Fruit fly (Drosophila melanogaster): Measurements from ENCODE around the gene bond.

DNA sequence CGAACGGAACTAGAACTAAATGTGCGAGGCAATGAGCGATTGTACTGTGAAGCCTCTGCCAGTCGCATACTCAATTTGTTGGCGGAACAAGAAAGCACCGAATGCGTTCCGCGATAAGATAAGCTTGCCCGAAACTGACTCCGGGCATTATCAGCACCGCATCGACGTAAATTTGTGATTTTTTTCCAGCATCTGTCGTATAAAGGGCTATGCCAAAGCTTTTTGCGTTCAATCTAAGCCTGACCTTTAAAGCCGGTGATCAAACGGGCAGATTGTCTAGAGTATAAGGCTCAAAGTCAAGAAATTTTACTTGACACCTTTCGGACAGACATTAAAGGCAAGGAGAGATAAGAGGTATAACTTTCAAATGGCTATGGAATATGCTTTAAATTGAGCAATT is 4.5 kb upstream of the bond start:
- TF ChIP-seq pan (optimal IDR thresholded peaks at IDR 0.05) (no peak), Abd-B (GFP tag; optimal IDR thresholded peaks at IDR 0.05) (no peak), Vsx2 (GFP tag; optimal IDR thresholded peaks at IDR 0.05; ENCODE audit: partially characterized antibody) (no peak), psq (GFP tag; optimal IDR thresholded peaks at IDR 0.05) (no peak), Dif (GFP tag; optimal IDR thresholded peaks at IDR 0.05; ENCODE audit: partially characterized antibody) (no peak), dmrt93B (GFP tag; optimal IDR thresholded peaks at IDR 0.05) (no peak), Myc (optimal IDR thresholded peaks at IDR 0.05) (no peak), woc (GFP tag; optimal IDR thresholded peaks at IDR 0.05) (no peak), tai (GFP tag; optimal IDR thresholded peaks at IDR 0.05) (no peak), fru (GFP tag; optimal IDR thresholded peaks at IDR 0.05) (no peak), br (GFP tag; optimal IDR thresholded peaks at IDR 0.05) (no peak)
